Worm (Caenorhabditis elegans): Measurements from ENCODE around the gene mob-1.

DNA sequence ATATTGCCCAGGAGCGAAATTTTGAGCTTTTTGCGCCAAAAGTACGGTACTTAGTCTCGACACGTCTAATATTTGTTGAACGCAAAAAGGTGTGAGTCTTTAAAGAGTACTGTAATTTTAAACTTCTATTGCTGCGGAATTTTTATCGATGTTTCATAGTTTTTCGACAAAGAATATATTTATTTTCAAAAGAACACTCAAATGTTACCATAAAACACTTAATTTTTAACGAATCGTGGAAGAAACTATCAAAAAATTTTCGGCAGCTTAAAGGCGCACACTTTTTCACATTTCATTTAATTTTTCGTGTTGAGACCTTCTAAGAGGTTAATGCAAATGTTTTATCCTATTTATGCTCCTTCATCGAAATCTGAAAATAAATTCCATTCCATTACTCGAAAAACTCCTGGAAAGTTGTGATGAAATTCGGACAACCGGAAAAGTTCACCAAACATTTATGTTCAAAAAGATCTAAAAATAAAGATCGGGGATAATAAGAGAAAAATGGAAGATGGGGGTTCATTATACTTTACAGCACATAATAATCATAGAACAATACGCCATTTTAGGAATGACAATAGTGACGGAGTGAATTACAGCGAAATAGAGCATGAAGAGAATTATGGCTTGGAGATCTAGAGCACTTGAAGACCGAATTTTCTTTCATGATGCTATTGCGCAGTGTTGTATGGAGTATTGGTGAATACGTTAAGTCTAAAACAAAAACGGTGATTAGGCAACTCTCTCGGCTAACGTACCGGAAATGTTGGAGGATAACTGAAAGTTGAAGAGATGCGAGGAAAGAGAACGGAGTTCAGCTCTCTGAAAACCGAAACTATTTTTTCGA lies 40.1 kb upstream of the mob-1 start:
- TF ChIP-seq lin-54 (GFP tag; optimal IDR thresholded peaks at IDR 0.05) (peak; percentile 63), K12H6.12 (tag; optimal IDR thresholded peaks at IDR 0.05) (no peak), hsf-1 (GFP tag; IDR thresholded peaks at IDR 0.05) (peak; percentile 79), akir-1 (GFP tag; optimal IDR thresholded peaks at IDR 0.05) (no peak), nhr-90 (tag; optimal IDR thresholded peaks at IDR 0.05) (no peak), unc-62 (GFP tag; optimal IDR thresholded peaks at IDR 0.05) (no peak), lin-35 (GFP tag; optimal IDR thresholded peaks at IDR 0.05) (peak in 2 of 3 experiments; percentile 31 to 66), ceh-79 (tag; optimal IDR thresholded peaks at IDR 0.05) (peak; percentile 58), madf-8 (GFP tag; conservative IDR thresholded peaks at IDR 0.05) (peak; percentile 31), ceh-27 (GFP tag; optimal IDR thresholded peaks at IDR 0.05) (no peak), unc-130 (GFP tag; optimal IDR thresholded peaks at IDR 0.05) (peak; percentile 42), F10E7.11 (tag; optimal IDR thresholded peaks at IDR 0.05) (no peak), Y53G8AR.9 (GFP tag; conservative IDR thresholded peaks at IDR 0.05) (peak; percentile 70; the same call in 1 of the 2 replicates)
